Fruit fly (Drosophila melanogaster) whole organism, embryonic: ENCODE measurements around the gene CG4364.

ENCODE experiments used
- Bgb ChIP-seq: fragments of 200-800 bp; sonication (Bioruptor generic); IDR thresholded peaks from 2 replicates; pipeline ENCODE4 v1.3.6; 2022; ENCODE audit warnings: missing biosample characterization, missing genetic modification characterization; ENCODE audit not compliant: partially characterized antibody
- BtbVII ChIP-seq: fragments of 200-800 bp; sonication (Bioruptor generic); optimal IDR thresholded peaks from 3 replicates; lab custom pipeline; 2017; ENCODE audit warnings: missing biosample characterization, mild to moderate bottlenecking, missing genetic modification characterization
- CG11247 ChIP-seq: fragments of 200-800 bp; sonication (Bioruptor generic); IDR thresholded peaks from 2 replicates; pipeline ENCODE4 v1.3.6; 2022; ENCODE audit warnings: missing biosample characterization, missing genetic modification characterization
- CG12391 ChIP-seq: fragments of 200-800 bp; sonication (Bioruptor generic); optimal IDR thresholded peaks from 3 replicates; lab custom pipeline; 2018; ENCODE audit warnings: missing biosample characterization, mild to moderate bottlenecking, missing genetic modification characterization, moderate library complexity
- CG14860 ChIP-seq: fragments of 200-800 bp; sonication (Bioruptor generic); IDR thresholded peaks from 3 replicates; pipeline ENCODE4 v1.3.6; 2022; ENCODE audit warnings: missing biosample characterization, missing genetic modification characterization; ENCODE audit not compliant: partially characterized antibody
- CG15479 ChIP-seq: fragments of 200-800 bp; sonication (Bioruptor generic); optimal IDR thresholded peaks from 3 replicates; lab custom pipeline; 2019; ENCODE audit warnings: missing biosample characterization, mild to moderate bottlenecking, missing genetic modification characterization, moderate library complexity
- CG1603 ChIP-seq: fragments of 200-800 bp; sonication (Bioruptor generic); optimal IDR thresholded peaks from 2 replicates; lab custom pipeline; 2019; ENCODE audit warnings: missing biosample characterization, mild to moderate bottlenecking, missing genetic modification characterization, moderate library complexity
- CG16779 ChIP-seq: fragments of 200-800 bp; sonication (Bioruptor generic); IDR thresholded peaks from 2 replicates; pipeline ENCODE4 v1.3.6; 2022; ENCODE audit warnings: missing biosample characterization, missing genetic modification characterization
- CG18619 ChIP-seq: fragments of 200-800 bp; sonication (Bioruptor generic); optimal IDR thresholded peaks from 3 replicates; lab custom pipeline; 2017; ENCODE audit warnings: missing biosample characterization, mild to moderate bottlenecking, missing genetic modification characterization
- CG2129 ChIP-seq: fragments of 200-800 bp; sonication (Bioruptor generic); IDR thresholded peaks from 2 replicates; pipeline ENCODE4 v1.3.6; 2022; ENCODE audit warnings: missing biosample characterization, missing genetic modification characterization; ENCODE audit not compliant: partially characterized antibody
- CG2875 ChIP-seq: fragments of 200-800 bp; sonication (Bioruptor generic); optimal IDR thresholded peaks from 2 replicates; lab custom pipeline; 2017; ENCODE audit warnings: missing biosample characterization, mild to moderate bottlenecking, missing genetic modification characterization, missing genetic modification reagents
- CG30431 ChIP-seq: fragments of 200-800 bp; sonication (Bioruptor generic); optimal IDR thresholded peaks from 2 replicates; lab custom pipeline; 2017; ENCODE audit warnings: missing biosample characterization, missing genetic modification characterization
- CG31441 ChIP-seq: fragments of 200-800 bp; sonication (Bioruptor generic); IDR thresholded peaks from 2 replicates; pipeline ENCODE4 v1.3.6; 2022; ENCODE audit warnings: missing biosample characterization, missing genetic modification characterization
- CG34224 ChIP-seq: fragments of 200-800 bp; sonication (Bioruptor generic); IDR thresholded peaks from 3 replicates; pipeline ENCODE4 v1.3.6; 2022; ENCODE audit warnings: missing biosample characterization, missing genetic modification characterization; ENCODE audit not compliant: partially characterized antibody
- CG3995 ChIP-seq: fragments of 200-800 bp; sonication (Bioruptor generic); optimal IDR thresholded peaks from 3 replicates; lab custom pipeline; 2016; ENCODE audit warnings: missing biosample characterization, missing genetic modification characterization
- CG42726 ChIP-seq: fragments of 200-800 bp; sonication (Bioruptor generic); IDR thresholded peaks from 2 replicates; pipeline ENCODE4 v1.3.6; 2022; ENCODE audit warnings: missing biosample characterization, missing genetic modification characterization; ENCODE audit not compliant: partially characterized antibody
- CG4282 ChIP-seq: fragments of 200-800 bp; sonication (Bioruptor generic); optimal IDR thresholded peaks from 2 replicates; lab custom pipeline; 2016; ENCODE audit warnings: missing biosample characterization, missing genetic modification characterization
- CG6765 ChIP-seq: fragments of 200-800 bp; sonication (Bioruptor generic); optimal IDR thresholded peaks from 3 replicates; lab custom pipeline; 2017; ENCODE audit warnings: missing biosample characterization, mild to moderate bottlenecking, missing genetic modification characterization
- CG8281 ChIP-seq: fragments of 200-800 bp; sonication (Bioruptor generic); optimal IDR thresholded peaks from 2 replicates; lab custom pipeline; 2018; ENCODE audit warnings: missing biosample characterization, mild to moderate bottlenecking, missing genetic modification characterization, moderate library complexity
- Camta ChIP-seq: fragments of 200-800 bp; sonication (Bioruptor generic); optimal IDR thresholded peaks from 2 replicates; lab custom pipeline; 2016; ENCODE audit warnings: missing biosample characterization, missing genetic modification characterization
- H2.0 ChIP-seq: fragments of 200-800 bp; sonication (Bioruptor generic); IDR thresholded peaks from 2 replicates; pipeline ENCODE4 v1.3.6; 2022; ENCODE audit warnings: missing biosample characterization, missing genetic modification characterization
- HLH3B ChIP-seq: fragments of 200-800 bp; sonication (Bioruptor generic); IDR thresholded peaks from 2 replicates; pipeline ENCODE4 v1.3.6; 2022; ENCODE audit warnings: missing biosample characterization, missing genetic modification characterization
- Hr39 ChIP-seq: fragments of >200 bp; optimal IDR thresholded peaks from 2 replicates; lab custom pipeline; 2017
- Hr78 ChIP-seq, 2 experiments: fragments of 200-800 bp in 1 of 2; fragments of >200 bp in 1 of 2; sonication (Bioruptor generic) in 1 of 2; optimal IDR thresholded peaks; 2 replicates each; lab custom pipeline; 2017 to 2019; ENCODE audit warnings: missing biosample characterization in 2 of 2, missing genetic modification characterization in 2 of 2, mild to moderate bottlenecking in 1 of 2, moderate library complexity in 1 of 2
- NC2α ChIP-seq: fragments of 200-800 bp; sonication (Bioruptor generic); optimal IDR thresholded peaks from 2 replicates; lab custom pipeline; 2016; ENCODE audit warnings: missing biosample characterization, missing genetic modification characterization
- Oli ChIP-seq: fragments of 200-800 bp; sonication (Bioruptor generic); optimal IDR thresholded peaks from 2 replicates; lab custom pipeline; 2018; ENCODE audit warnings: missing biosample characterization, mild to moderate bottlenecking, missing genetic modification characterization, moderate library complexity
- Spps ChIP-seq: fragments of 200-800 bp; sonication (Bioruptor generic); optimal IDR thresholded peaks from 2 replicates; lab custom pipeline; 2018; ENCODE audit warnings: missing biosample characterization, mild to moderate bottlenecking, missing genetic modification characterization
- Trl ChIP-seq, 3 experiments: fragments of >200 bp in 2 of 3; fragments of 200-800 bp in 1 of 3; sonication (Bioruptor generic) in 1 of 3; optimal IDR thresholded peaks; 2 replicates in 1 of 3; 3 replicates in 2 of 3; lab custom pipeline; 2016 to 2017; ENCODE audit warnings: missing biosample characterization in 1 of 3, missing genetic modification characterization in 1 of 3
- bab2 ChIP-seq: fragments of 200-800 bp; sonication (Bioruptor generic); optimal IDR thresholded peaks from 2 replicates; lab custom pipeline; 2016; ENCODE audit warnings: missing biosample characterization, missing genetic modification characterization
- bcd ChIP-seq: fragments of 200-800 bp; sonication (Bioruptor generic); optimal IDR thresholded peaks from 2 replicates; lab custom pipeline; 2017; ENCODE audit warnings: missing biosample characterization, mild to moderate bottlenecking, missing genetic modification characterization
- cato ChIP-seq: fragments of 200-800 bp; sonication (Bioruptor generic); optimal IDR thresholded peaks from 2 replicates; lab custom pipeline; 2016; ENCODE audit warnings: missing biosample characterization, missing genetic modification characterization, borderline replicate concordance
- ems ChIP-seq: fragments of 200-800 bp; sonication (Bioruptor generic); optimal IDR thresholded peaks from 3 replicates; lab custom pipeline; 2016; ENCODE audit warnings: missing biosample characterization, missing genetic modification characterization
- eve ChIP-seq, 2 experiments: fragments of >200 bp; optimal IDR thresholded peaks; 2 replicates each; lab custom pipeline; 2017; ENCODE audit warnings: missing biosample characterization in 2 of 2, missing genetic modification characterization in 2 of 2
- fd3F ChIP-seq: fragments of 200-800 bp; sonication (Bioruptor generic); optimal IDR thresholded peaks from 2 replicates; lab custom pipeline; 2018; ENCODE audit warnings: missing biosample characterization, mild to moderate bottlenecking, missing genetic modification characterization, moderate library complexity
- fd64A ChIP-seq: fragments of 200-800 bp; sonication (Bioruptor generic); optimal IDR thresholded peaks from 3 replicates; lab custom pipeline; 2018; ENCODE audit warnings: missing biosample characterization, mild to moderate bottlenecking, missing genetic modification characterization
- ftz-f1 ChIP-seq: fragments of 200-800 bp; sonication (Bioruptor generic); optimal IDR thresholded peaks from 2 replicates; lab custom pipeline; 2016; ENCODE audit warnings: missing biosample characterization, missing genetic modification characterization
- gsb-n ChIP-seq: fragments of 200-800 bp; sonication (Bioruptor generic); optimal IDR thresholded peaks from 3 replicates; lab custom pipeline; 2018; ENCODE audit warnings: missing biosample characterization, mild to moderate bottlenecking, missing genetic modification characterization
- ken ChIP-seq: fragments of 200-800 bp; sonication (Bioruptor generic); IDR thresholded peaks from 3 replicates; pipeline ENCODE4 v1.3.6; 2022; ENCODE audit warnings: missing biosample characterization, missing genetic modification characterization
- nmo ChIP-seq: fragments of 200-800 bp; sonication (Bioruptor generic); optimal IDR thresholded peaks from 2 replicates; lab custom pipeline; 2018; ENCODE audit warnings: missing biosample characterization, mild to moderate bottlenecking, missing genetic modification characterization, moderate library complexity
- peb ChIP-seq: fragments of 200-800 bp; sonication (Bioruptor generic); IDR thresholded peaks from 2 replicates; pipeline ENCODE4 v1.3.6; 2022; ENCODE audit warnings: missing biosample characterization, missing genetic modification characterization
- slou ChIP-seq: fragments of 200-800 bp; sonication (Bioruptor generic); optimal IDR thresholded peaks from 3 replicates; lab custom pipeline; 2016; ENCODE audit warnings: missing biosample characterization, missing genetic modification characterization
- tap ChIP-seq: fragments of 200-800 bp; optimal IDR thresholded peaks from 3 replicates; lab custom pipeline; 2019; ENCODE audit warnings: missing biosample characterization, mild to moderate bottlenecking, missing genetic modification characterization, moderate library complexity
- trh ChIP-seq: fragments of 200-800 bp; sonication (Bioruptor generic); optimal IDR thresholded peaks from 2 replicates; lab custom pipeline; 2016; ENCODE audit warnings: missing biosample characterization, missing genetic modification characterization
- tx ChIP-seq: fragments of 200-800 bp; sonication (Bioruptor generic); optimal IDR thresholded peaks from 2 replicates; lab custom pipeline; 2016; ENCODE audit warnings: missing biosample characterization, missing genetic modification characterization
- unpg ChIP-seq: fragments of 200-800 bp; sonication (Bioruptor generic); optimal IDR thresholded peaks from 3 replicates; lab custom pipeline; 2018; ENCODE audit warnings: missing biosample characterization, mild to moderate bottlenecking, missing genetic modification characterization, moderate library complexity
- wdn ChIP-seq: fragments of 200-800 bp; sonication (Bioruptor generic); IDR thresholded peaks from 2 replicates; pipeline ENCODE4 v1.3.6; 2022; ENCODE audit warnings: missing biosample characterization, missing genetic modification characterization
- wor ChIP-seq: fragments of 200-800 bp; sonication (Bioruptor generic); IDR thresholded peaks from 2 replicates; pipeline ENCODE4 v1.3.6; 2022; ENCODE audit warnings: missing biosample characterization, missing genetic modification characterization
- z ChIP-seq: fragments of 200-800 bp; sonication (Bioruptor generic); IDR thresholded peaks from 3 replicates; pipeline ENCODE4 v1.3.6; 2022; ENCODE audit warnings: missing biosample characterization, missing genetic modification characterization
- zen2 ChIP-seq: fragments of 200-800 bp; sonication (Bioruptor generic); IDR thresholded peaks from 3 replicates; pipeline ENCODE4 v1.3.6; 2022; ENCODE audit warnings: missing biosample characterization, missing genetic modification characterization; ENCODE audit not compliant: partially characterized antibody
- zf30C ChIP-seq: fragments of 200-800 bp; sonication (Bioruptor generic); optimal IDR thresholded peaks from 3 replicates; lab custom pipeline; 2018; ENCODE audit warnings: missing biosample characterization, mild to moderate bottlenecking, missing genetic modification characterization

Gene CG4364

dm6 chr2L:9660516-9660920 is 50.6 kb downstream of the CG4364 start (continued):
- TF ChIP-seq BtbVII (GFP tag; lab: Kevin White, UChicago), result peak; percentile 79
- TF ChIP-seq CG15479 (GFP tag; lab: Kevin White, UChicago), result no peak
- TF ChIP-seq zf30C (GFP tag; lab: Kevin White, UChicago), result peak; percentile 63
- TF ChIP-seq Oli (tag; lab: Kevin White, UChicago), result peak; percentile 77
- TF ChIP-seq HLH3B (GFP tag; lab: Robert Waterston, UW), result peak; percentile 66
- peak; percentile 20 for TF ChIP-seq CG2875 (GFP tag; lab: Kevin White, UChicago)
- peak; percentile 41 for TF ChIP-seq tap (tag; lab: Kevin White, UChicago)
- TF ChIP-seq wor, result peak; percentile 44
- TF ChIP-seq Hr39 (lab: Kevin White, UChicago), result no peak
- peak; percentile 52 for TF ChIP-seq CG8281 (tag; lab: Kevin White, UChicago)
- TF ChIP-seq CG42726 (GFP tag; lab: Robert Waterston, UW), result no peak
- TF ChIP-seq zen2 (GFP tag; lab: Robert Waterston, UW), result no peak
- TF ChIP-seq bcd (GFP tag; lab: Kevin White, UChicago), result peak; percentile 80
- TF ChIP-seq CG12391 (tag; lab: Kevin White, UChicago), result peak; percentile 71
- no peak for TF ChIP-seq Trl (optimal IDR thresholded peaks at IDR 0.05; lab: Kevin White, UChicago)
- no peak for TF ChIP-seq Trl (GFP tag; optimal IDR thresholded peaks at IDR 0.05; lab: Kevin White, UChicago)
- TF ChIP-seq Spps (tag; lab: Kevin White, UChicago), result no peak
- TF ChIP-seq z (GFP tag; lab: Robert Waterston, UW), result no peak
- TF ChIP-seq bab2 (GFP tag; lab: Kevin White, UChicago), result peak; percentile 39
- TF ChIP-seq CG1603 (tag; lab: Kevin White, UChicago), result no peak
- TF ChIP-seq CG3995 (GFP tag; lab: Kevin White, UChicago), result no peak
- 0 out of 3 replicates have a peak, but pooled peaks have one; percentile 33 for TF ChIP-seq ken (GFP tag; lab: Robert Waterston, UW)
- no peak for TF ChIP-seq eve (GFP tag; optimal IDR thresholded peaks at IDR 0.05; lab: Kevin White, UChicago)
- peak; percentile 52; the same call in 1 of the 2 replicates for TF ChIP-seq wdn (GFP tag; lab: Robert Waterston, UW)
- peak; percentile 40 for TF ChIP-seq CG30431 (GFP tag; lab: Kevin White, UChicago)
- 0 out of 2 replicates have a peak, but pooled peaks have one; percentile 25 for TF ChIP-seq H2.0 (GFP tag; lab: Robert Waterston, UW)
- no peak for TF ChIP-seq slou (GFP tag; lab: Kevin White, UChicago)
- TF ChIP-seq CG6765 (GFP tag; lab: Kevin White, UChicago), result peak; percentile 86
- no peak for TF ChIP-seq fd64A (GFP tag; lab: Kevin White, UChicago)
- peak; percentile 6 for TF ChIP-seq Camta (GFP tag; lab: Kevin White, UChicago)
- TF ChIP-seq NC2α (GFP tag; lab: Kevin White, UChicago), result no peak
- peak; percentile 53; the same call in 1 of the 2 replicates for TF ChIP-seq CG16779 (GFP tag; lab: Robert Waterston, UW)
- TF ChIP-seq CG34224, result no peak
- TF ChIP-seq CG18619, result peak; percentile 78
- TF ChIP-seq ftz-f1, result peak; percentile 41
- no peak for TF ChIP-seq CG14860 (GFP tag; lab: Robert Waterston, UW)
- peak; percentile 70 for TF ChIP-seq unpg (GFP tag; lab: Kevin White, UChicago)
- TF ChIP-seq fd3F (GFP tag; lab: Kevin White, UChicago), result peak; percentile 68
- no peak for TF ChIP-seq trh (GFP tag; lab: Kevin White, UChicago)
- TF ChIP-seq Hr78 (GFP tag; optimal IDR thresholded peaks at IDR 0.05; lab: Kevin White, UChicago), result no peak
- no peak for TF ChIP-seq CG4282
- TF ChIP-seq ems (GFP tag; lab: Kevin White, UChicago), result peak; percentile 53
- TF ChIP-seq Bgb (GFP tag; lab: Robert Waterston, UW), result no peak
- TF ChIP-seq gsb-n, result no peak
- peak; percentile 34 for TF ChIP-seq tx
- peak; percentile 76 for TF ChIP-seq nmo (GFP tag; lab: Kevin White, UChicago)
- TF ChIP-seq CG31441 (GFP tag; lab: Robert Waterston, UW), result peak; percentile 80
- peak; percentile 46 for TF ChIP-seq CG11247
- no peak for TF ChIP-seq CG2129 (GFP tag; lab: Robert Waterston, UW)
- 0 out of 2 replicates have a peak, but pooled peaks have one; percentile 26 for TF ChIP-seq peb (GFP tag; lab: Robert Waterston, UW)
- TF ChIP-seq cato (GFP tag; lab: Kevin White, UChicago), result no peak
